Fruit fly (Drosophila melanogaster) Kc167 (cell line): ENCODE measurements around the gene CG7379.

Experiments used
- Myc ChIP-seq: fragments of >200 bp; optimal IDR thresholded peaks from 2 replicates; lab custom pipeline; 2017; ENCODE audit warnings: missing external identifiers
- Sin3A ChIP-seq: fragments of >200 bp; optimal IDR thresholded peaks from 2 replicates; lab custom pipeline; 2018; ENCODE audit warnings: missing external identifiers
- h ChIP-seq: fragments of >200 bp; optimal IDR thresholded peaks from 3 replicates; lab custom pipeline; 2018; ENCODE audit warnings: missing external identifiers
- insv ChIP-seq: fragments of >200 bp; optimal IDR thresholded peaks from 3 replicates; lab custom pipeline; 2018; ENCODE audit warnings: missing external identifiers
- psq ChIP-seq: fragments of >200 bp; optimal IDR thresholded peaks from 2 replicates; lab custom pipeline; 2017; ENCODE audit warnings: missing external identifiers
- ttk ChIP-seq: sonication (Bioruptor generic); optimal IDR thresholded peaks from 2 replicates; lab custom pipeline; 2017; ENCODE audit warnings: missing external identifiers

CG7379 gene

DNA sequence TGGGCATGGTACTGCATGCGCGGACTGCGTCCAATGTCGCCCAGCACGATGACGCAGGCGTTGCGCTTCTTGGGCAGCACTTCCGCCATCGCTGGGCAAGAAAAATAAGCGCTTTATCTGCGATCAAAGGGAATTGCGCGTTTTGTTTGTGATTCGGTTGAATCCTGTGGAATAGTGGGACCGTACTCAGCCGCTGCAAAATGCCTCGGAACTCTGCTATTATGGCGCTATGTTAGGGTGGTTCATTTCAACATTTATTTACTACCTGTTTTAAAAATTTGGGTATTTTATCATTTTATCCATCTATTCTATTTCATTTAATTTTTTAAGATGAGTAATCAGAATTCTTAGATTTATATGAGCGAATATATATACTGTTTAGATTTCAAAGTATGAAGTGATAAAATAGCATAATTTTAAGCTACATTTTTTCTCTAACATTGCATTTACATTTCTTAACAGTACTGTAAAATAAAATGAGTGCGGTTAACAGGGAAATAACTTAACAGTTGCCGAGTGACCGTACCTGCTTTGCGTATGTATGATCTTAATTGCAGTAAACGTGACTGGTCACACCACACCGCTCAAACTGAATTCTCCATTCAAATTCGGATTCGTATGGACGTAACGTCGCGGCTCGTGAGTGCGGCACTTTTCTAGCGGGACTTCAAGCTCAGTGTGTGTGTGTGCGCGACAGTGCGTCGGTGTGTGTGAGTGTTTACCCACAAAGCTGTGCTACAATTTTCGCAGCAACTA, 13.0 kb upstream of the CG7379 start, which contains the start of the genes Alg1 and tinc:
Alg1 (minus strand) TSS at position 184 of the 756 bp plus-strand sequence.
tinc (plus strand) TSS at position 591 of the 756 bp plus-strand sequence.
- TF ChIP-seq ttk (no peak), insv (lab: Kevin White, UChicago) (no peak), Sin3A (lab: Kevin White, UChicago) (no peak), h (lab: Kevin White, UChicago) (no peak), Myc (lab: Kevin White, UChicago) (no peak)

DNA sequence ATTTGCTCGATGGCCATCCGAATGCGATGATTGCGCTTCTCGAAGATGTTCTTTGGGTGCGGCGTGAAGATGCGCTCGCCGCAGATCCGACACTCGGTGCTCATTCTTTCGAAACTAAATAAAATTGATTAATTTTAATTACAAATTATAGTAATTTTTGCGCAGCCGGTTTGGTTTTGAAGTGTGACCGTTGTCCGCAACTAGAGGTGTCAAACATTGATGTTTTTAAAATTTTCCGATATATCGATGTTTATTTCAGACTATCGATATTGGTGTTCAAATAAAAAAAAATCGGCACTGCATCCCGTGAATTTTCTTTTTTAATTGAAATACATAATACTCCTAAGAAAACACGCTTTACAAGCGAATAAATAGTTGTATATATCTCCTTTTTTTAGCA, 10.9 kb upstream of the CG7379 start, which contains the start of gene Odj:
Odj (minus strand) TSS at position 209 of the 400 bp plus-strand sequence.
- TF ChIP-seq Myc (lab: Kevin White, UChicago) = no peak
- no peak for TF ChIP-seq h (lab: Kevin White, UChicago)
- TF ChIP-seq psq (lab: Kevin White, UChicago) = no peak
- no peak for TF ChIP-seq Sin3A (lab: Kevin White, UChicago)
- no peak for TF ChIP-seq ttk
- no peak for TF ChIP-seq insv (lab: Kevin White, UChicago)

DNA sequence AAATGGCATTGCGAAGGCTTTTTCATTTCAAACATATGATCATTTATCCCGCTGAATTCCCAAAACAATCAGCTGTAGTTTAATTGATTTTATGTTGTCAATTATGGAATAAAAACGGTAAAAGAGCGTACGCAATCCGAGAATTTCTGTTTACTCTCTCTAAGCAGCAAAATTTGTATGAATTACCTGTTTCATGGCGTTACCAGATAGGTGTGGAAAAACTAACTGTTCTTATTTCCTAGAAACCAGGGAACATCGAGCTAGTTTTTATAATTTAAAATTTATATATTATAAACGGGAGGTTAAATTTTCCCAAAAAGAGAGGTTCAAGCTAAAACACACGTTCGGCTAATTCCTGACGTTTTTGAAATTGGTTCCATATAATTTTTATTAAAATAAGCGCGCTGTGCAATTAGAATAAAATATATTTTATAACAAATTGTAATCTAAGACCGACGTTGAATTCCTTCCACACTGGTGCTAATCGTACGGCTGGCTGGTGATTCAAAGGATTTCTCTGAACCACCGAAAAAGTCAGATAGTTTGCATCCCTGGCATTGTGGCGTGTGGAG, 9.0 kb upstream of the CG7379 start, which contains the start of gene CG17801:
CG17801 (minus strand) TSS at position 51 of the 572 bp plus-strand sequence.
- no peak for TF ChIP-seq psq (lab: Kevin White, UChicago)
- no peak for TF ChIP-seq Sin3A (lab: Kevin White, UChicago)
- TF ChIP-seq insv (lab: Kevin White, UChicago) = no peak
- no peak for TF ChIP-seq ttk
- no peak for TF ChIP-seq h (lab: Kevin White, UChicago)
- TF ChIP-seq Myc (lab: Kevin White, UChicago) = no peak

DNA sequence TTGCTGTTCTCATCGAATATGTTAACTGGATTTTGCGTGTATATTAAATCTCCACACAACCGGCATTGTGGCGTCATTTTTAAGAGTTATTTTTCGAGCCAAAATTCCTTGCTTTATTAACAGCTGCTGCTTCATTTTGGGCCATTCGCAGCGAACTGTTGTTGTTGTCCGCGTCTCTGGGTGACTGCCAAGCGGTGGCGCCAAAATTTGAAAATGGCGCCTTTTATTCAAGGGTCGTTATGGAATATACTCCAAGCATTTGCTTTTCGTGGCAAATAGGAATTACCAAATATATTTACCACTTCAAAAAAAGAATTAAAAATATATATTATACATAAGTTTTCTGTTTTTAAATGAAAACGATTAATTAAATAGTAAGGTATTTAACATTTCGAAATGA, 7.0 kb upstream of the CG7379 start, which contains the start of gene Nnk:
Nnk (minus strand) TSS at position 158 of the 400 bp plus-strand sequence.
- TF ChIP-seq Sin3A (lab: Kevin White, UChicago) (no peak), h (lab: Kevin White, UChicago) (no peak), insv (lab: Kevin White, UChicago) (no peak), ttk (no peak), Myc (lab: Kevin White, UChicago) (no peak), psq (lab: Kevin White, UChicago) (no peak)

DNA sequence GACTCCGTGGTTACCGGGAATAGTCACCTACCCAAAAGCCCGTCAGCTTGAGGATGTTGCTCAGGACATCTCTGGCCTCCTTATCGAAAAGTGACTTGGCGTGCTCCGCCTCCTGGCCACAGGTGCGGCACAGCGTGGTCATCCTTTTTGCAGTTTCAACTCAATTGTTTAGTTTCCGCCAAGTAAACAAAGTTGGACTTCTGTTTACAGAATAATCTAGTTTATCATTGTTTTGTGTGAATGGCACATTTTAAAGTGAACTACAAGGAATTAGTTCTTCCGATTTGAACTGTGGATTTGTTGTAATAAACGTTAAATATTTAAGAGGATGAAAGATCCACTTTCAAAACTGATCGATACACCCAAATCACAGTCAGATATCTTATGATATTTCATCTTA, 4.9 kb upstream of the CG7379 start, which contains the start of gene CG17806:
CG17806 (minus strand) TSS at position 236 of the 400 bp plus-strand sequence.
- TF ChIP-seq psq (lab: Kevin White, UChicago) (no peak), Myc (lab: Kevin White, UChicago) (no peak), insv (lab: Kevin White, UChicago) (no peak), ttk (no peak), Sin3A (lab: Kevin White, UChicago) (no peak), h (lab: Kevin White, UChicago) (no peak)

DNA sequence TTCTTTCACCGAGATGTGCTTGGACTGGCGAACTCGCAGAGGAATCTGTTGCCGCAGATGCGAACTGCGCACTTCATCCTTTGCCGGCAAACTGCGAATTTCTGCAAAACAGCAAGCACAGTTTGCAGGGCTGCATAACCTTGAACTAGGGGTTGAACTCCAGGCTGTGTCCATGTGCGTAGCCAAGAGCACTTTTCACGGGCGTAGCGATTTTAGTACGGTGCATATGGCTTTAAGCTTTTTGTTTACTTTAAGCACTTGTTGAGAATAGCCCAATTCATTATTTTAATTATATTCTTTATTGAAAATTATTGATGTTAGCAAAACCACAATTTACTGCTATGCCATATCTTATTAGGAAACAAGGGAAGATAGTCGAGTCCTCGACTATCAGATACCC, 3.2 kb upstream of the CG7379 start, which contains the start of gene CG17803:
CG17803 (minus strand) TSS at position 249 of the 400 bp plus-strand sequence.
- TF ChIP-seq psq (lab: Kevin White, UChicago) = no peak
- no peak for TF ChIP-seq insv (lab: Kevin White, UChicago)
- no peak for TF ChIP-seq Myc (lab: Kevin White, UChicago)
- TF ChIP-seq Sin3A (lab: Kevin White, UChicago) = no peak
- TF ChIP-seq ttk = no peak

DNA sequence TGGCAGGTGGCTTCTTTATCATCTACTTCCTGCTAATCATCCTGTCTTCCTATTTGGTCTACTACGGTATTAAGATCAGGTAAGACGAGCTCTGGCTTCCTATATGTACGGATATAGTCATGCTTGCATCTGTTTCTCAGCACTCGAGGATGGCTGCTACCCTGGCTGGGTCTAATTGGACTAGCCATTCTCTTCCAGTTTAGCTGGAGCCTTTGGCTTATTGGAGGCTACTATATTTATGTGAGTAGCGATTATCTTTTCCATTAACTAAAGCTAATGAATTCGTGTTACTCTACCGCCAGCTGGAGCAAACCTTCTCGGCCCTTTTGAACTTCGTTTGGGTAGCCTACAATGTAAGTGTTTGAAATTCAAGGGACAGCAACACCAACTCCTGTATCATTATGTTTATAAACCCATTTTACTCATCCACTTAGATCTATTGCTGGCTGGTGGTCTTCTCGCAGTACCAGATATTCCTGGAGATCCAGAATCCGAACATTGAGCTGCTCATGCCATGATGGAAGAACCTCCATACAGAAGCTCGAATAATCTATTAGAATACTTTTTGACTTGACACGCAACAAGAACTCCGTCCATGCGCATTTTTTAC, 2.4 kb downstream of the CG7379 start:
- no peak for TF ChIP-seq Sin3A (lab: Kevin White, UChicago)
- no peak for TF ChIP-seq h (lab: Kevin White, UChicago)
- no peak for TF ChIP-seq ttk
- TF ChIP-seq insv (lab: Kevin White, UChicago) = no peak
- TF ChIP-seq Myc (lab: Kevin White, UChicago) = no peak
- TF ChIP-seq psq (lab: Kevin White, UChicago) = no peak

DNA sequence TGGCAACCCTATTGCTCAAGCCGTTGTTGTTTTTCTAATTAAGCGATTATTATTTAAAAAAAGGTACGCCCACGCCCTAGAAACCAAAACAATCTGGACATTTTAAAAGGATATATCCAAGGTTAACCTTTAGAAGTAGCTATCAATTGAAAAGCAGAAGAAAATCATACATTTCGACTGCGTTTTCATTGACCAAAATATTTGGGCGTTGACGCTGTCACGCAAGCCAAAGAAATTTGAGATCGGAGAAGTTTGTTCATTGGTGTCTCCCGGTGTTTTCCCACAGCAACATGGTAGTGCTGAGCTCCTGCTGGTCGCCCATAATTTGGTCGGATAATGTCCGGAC, 3.1 kb downstream of the CG7379 start, which contains the start of gene pasi1:
pasi1 (plus strand) TSS at position 1 of the 346 bp plus-strand sequence.
- TF ChIP-seq Myc (lab: Kevin White, UChicago) (no peak), Sin3A (lab: Kevin White, UChicago) (no peak), ttk (no peak), h (lab: Kevin White, UChicago) (no peak), psq (lab: Kevin White, UChicago) (no peak), insv (lab: Kevin White, UChicago) (no peak)

DNA sequence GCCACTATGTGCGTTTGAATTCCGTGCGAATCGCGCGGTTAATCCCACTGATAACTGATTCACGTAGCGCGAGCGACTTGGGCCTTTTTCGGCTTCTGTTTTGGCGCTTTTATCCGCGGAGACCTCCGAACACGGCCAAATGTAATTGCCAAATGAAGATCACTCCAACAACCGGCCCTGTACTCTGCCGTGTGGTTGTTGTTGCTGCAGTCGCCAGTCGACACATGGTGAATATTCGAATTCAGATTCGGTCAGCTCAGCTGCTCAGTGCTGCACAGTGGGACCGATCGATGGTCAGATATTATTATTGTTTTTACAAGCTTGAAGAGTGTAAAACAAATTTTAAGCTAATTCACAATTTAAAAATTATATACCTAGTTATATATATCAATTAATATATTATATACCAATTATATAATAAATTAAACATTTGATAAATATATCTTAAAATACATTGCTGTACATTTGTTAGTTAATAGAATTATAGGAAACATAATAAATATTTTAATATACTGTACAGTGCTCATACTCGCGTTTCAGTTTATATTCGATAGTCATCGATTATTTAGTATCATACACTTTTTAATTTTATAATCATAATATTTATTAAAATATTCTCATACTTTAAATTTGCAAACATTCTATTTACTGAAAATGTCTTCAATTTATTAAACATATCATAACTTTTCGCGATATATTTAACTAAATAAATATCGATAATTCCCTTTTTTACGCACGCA, 3.6 kb downstream of the CG7379 start, which contains the start of gene CG43102:
CG43102 (minus strand) TSS at position 156 of the 740 bp plus-strand sequence.
- TF ChIP-seq psq (lab: Kevin White, UChicago) = no peak
- no peak for TF ChIP-seq h (lab: Kevin White, UChicago)
- no peak for TF ChIP-seq ttk
- no peak for TF ChIP-seq Myc (lab: Kevin White, UChicago)
- TF ChIP-seq Sin3A (lab: Kevin White, UChicago) = no peak
- no peak for TF ChIP-seq insv (lab: Kevin White, UChicago)

DNA sequence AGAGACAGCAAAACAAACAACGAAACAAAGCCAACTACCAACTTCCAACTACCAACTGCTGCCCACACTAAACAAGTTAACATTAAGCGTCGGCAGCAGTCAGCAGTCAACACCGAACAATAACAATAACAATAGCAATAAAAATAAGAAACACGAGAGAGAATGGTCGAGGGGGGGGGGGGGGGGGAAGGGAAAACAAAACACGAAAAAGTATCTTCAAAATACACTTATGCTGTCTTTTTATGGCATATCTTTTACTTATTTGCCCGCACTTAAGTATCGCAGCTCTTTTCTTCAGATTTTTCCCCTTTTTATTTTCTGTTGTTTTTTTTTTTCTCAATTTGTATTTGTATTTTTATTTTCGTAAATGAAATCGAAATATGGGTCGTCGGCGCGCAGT, 4.8 kb downstream of the CG7379 start:
- no peak for TF ChIP-seq Sin3A (lab: Kevin White, UChicago)
- no peak for TF ChIP-seq ttk
- no peak for TF ChIP-seq insv (lab: Kevin White, UChicago)
- no peak for TF ChIP-seq h (lab: Kevin White, UChicago)
- TF ChIP-seq psq (lab: Kevin White, UChicago) = no peak
- no peak for TF ChIP-seq Myc (lab: Kevin White, UChicago)
